Fruit fly (Drosophila melanogaster): ENCODE data around the gene Cpr65Aw.

Gene Cpr65Aw

DNA sequence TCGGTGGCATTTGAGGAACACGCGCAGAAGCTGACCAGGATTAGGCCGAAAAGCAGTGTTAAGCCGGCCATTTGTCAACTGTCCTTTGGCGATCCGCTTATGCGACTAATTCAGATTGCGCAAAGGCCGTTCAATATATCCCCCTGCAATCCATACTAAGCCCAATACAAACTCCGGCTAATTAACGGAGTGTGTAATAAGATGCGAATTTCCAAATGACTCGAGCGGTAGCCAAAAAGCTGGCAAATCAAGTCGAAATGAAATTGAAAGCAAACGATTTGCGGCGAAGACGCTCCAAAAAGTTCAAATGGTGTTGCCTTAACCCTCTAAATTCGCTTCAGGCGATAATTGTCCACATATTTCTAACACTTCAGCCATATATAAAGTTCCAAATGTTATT, at the start of gene Cpr65Aw:
Gene Cpr65Aw (minus strand): TSS at position 101 of the 400 bp plus-strand sequence.
- no peak for TF ChIP-seq dsx (GFP tag; optimal IDR thresholded peaks at IDR 0.05; ENCODE audit: poor library complexity, severe bottlenecking)
- TF ChIP-seq pdm3 (GFP tag; optimal IDR thresholded peaks at IDR 0.05) = no peak
- no peak for TF ChIP-seq Hr39 (GFP tag; optimal IDR thresholded peaks at IDR 0.05)
- TF ChIP-seq CG4318 (GFP tag; optimal IDR thresholded peaks at IDR 0.05) = no peak
- TF ChIP-seq Eip93F (GFP tag; optimal IDR thresholded peaks at IDR 0.05) = no peak
- no peak for TF ChIP-seq Sox15 (GFP tag; optimal IDR thresholded peaks at IDR 0.05)
- no peak for TF ChIP-seq Met (GFP tag; optimal IDR thresholded peaks at IDR 0.05)
- no peak for TF ChIP-seq CG6276 (GFP tag; optimal IDR thresholded peaks at IDR 0.05)
- TF ChIP-seq salr (GFP tag; optimal IDR thresholded peaks at IDR 0.05) = no peak

DNA sequence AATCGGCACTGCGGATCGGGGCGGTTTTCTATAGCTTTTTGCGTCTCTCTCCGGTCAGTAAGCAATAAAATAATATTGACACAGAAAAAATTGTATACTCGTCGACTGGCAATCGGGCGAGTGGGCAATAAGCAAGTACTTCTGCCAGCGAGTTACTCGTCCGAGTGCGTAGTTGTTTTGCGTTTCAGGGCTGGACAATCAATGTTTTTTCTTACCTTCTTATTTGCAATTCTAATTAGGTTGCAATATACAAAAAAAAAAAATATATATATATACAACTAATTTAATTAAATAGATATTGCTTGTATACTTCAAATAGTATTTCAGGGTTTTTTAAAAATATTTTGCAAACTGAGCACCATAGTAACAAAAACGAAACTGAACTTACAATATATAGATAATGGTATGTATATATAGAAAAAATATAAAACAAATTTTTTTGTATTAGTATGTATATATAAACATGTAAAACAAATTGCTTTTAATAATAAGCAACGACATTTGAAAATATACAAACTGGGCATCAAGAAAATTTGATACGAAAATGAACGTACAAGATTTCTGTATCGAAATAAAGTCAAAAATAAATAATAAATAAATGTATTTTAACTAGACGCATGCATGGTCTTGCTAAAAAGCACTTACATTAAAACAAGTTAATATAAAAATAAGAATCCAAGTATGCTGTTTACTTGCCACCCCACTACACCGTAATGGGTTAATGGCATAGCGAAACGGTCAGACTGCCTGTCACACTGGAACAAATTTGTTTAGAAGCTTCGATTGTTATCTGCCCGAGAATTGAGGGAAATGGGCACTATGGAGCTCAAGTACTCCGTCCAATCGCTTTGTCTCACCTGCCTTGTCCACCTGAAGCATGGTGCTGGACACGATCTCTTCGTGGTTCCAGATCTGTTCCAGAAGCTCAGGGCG, 47.0 kb upstream of the Cpr65Aw start, which contains the start of the genes D19A and CG7386:
Gene D19A (minus strand): TSS at position 129 of the 933 bp plus-strand sequence.
Gene CG7386 (plus strand): TSS at position 751 of the 933 bp plus-strand sequence.
- TF ChIP-seq topi (GFP tag; optimal IDR thresholded peaks at IDR 0.05) = peak; percentile 50
- peak; percentile 21 for TF ChIP-seq CG1621 (tag; optimal IDR thresholded peaks at IDR 0.05)
- TF ChIP-seq CG8319 (GFP tag; optimal IDR thresholded peaks at IDR 0.05) = no peak
- peak; percentile 71 for TF ChIP-seq Hr39 (GFP tag; optimal IDR thresholded peaks at IDR 0.05)
- TF ChIP-seq CG31627 (GFP tag; optimal IDR thresholded peaks at IDR 0.05) = peak; percentile 69
- TF ChIP-seq CG9139 (GFP tag; optimal IDR thresholded peaks at IDR 0.05) = no peak
- peak; percentile 61 for TF ChIP-seq Eip78C (GFP tag)
- TF ChIP-seq esn (GFP tag; optimal IDR thresholded peaks at IDR 0.05) = peak; percentile 67
- peak; percentile 53; the same call in 2 of the 3 replicates for TF ChIP-seq eg (GFP tag; IDR thresholded peaks at IDR 0.05)
- peak in 1 of 2 experiments; percentile 40 for TF ChIP-seq salr (GFP tag; optimal IDR thresholded peaks at IDR 0.05)
- TF ChIP-seq CG15336 (GFP tag; IDR thresholded peaks at IDR 0.05) = peak; percentile 50
- TF ChIP-seq Lpt (GFP tag; optimal IDR thresholded peaks at IDR 0.05) = peak; percentile 10
- TF ChIP-seq Sox15 (GFP tag; optimal IDR thresholded peaks at IDR 0.05) = peak; percentile 20
- no peak for TF ChIP-seq Blimp-1 (GFP tag; optimal IDR thresholded peaks at IDR 0.05)
- TF ChIP-seq CG6792 (GFP tag; optimal IDR thresholded peaks at IDR 0.05) = peak; percentile 34
- peak; percentile 19 for TF ChIP-seq dsx (GFP tag; optimal IDR thresholded peaks at IDR 0.05; ENCODE audit: poor library complexity, severe bottlenecking)
- no peak for TF ChIP-seq Hr38 (GFP tag; optimal IDR thresholded peaks at IDR 0.05)
- no peak for TF ChIP-seq CG6854 (GFP tag; optimal IDR thresholded peaks at IDR 0.05)
- peak; percentile 46 for TF ChIP-seq Ets21C (GFP tag; optimal IDR thresholded peaks at IDR 0.05)
- TF ChIP-seq Eip75B (GFP tag; optimal IDR thresholded peaks at IDR 0.05) = no peak
- peak; percentile 89 for TF ChIP-seq svp (GFP tag)
- TF ChIP-seq Met (GFP tag; optimal IDR thresholded peaks at IDR 0.05) = peak; percentile 59
- TF ChIP-seq CG32006 (GFP tag; optimal IDR thresholded peaks at IDR 0.05) = peak; percentile 56
- no peak for TF ChIP-seq CG4318 (GFP tag; optimal IDR thresholded peaks at IDR 0.05)
- peak; percentile 42 for TF ChIP-seq acj6 (GFP tag; optimal IDR thresholded peaks at IDR 0.05)
- TF ChIP-seq CG7368 (GFP tag; optimal IDR thresholded peaks at IDR 0.05) = no peak
- peak; percentile 66 for TF ChIP-seq CG6163 (GFP tag; IDR thresholded peaks at IDR 0.05)
- TF ChIP-seq CG3919 (GFP tag; optimal IDR thresholded peaks at IDR 0.05) = peak; percentile 48
- TF ChIP-seq CG8632 (GFP tag; optimal IDR thresholded peaks at IDR 0.05) = peak; percentile 32
- peak; percentile 50 for TF ChIP-seq Sox14 (GFP tag; optimal IDR thresholded peaks at IDR 0.05)
- peak; percentile 69 for TF ChIP-seq pdm3 (GFP tag; optimal IDR thresholded peaks at IDR 0.05)
- peak; percentile 17 to 35 for TF ChIP-seq ss (GFP tag; optimal IDR thresholded peaks at IDR 0.05)
- TF ChIP-seq achi (GFP tag; optimal IDR thresholded peaks at IDR 0.05) = peak; percentile 56
- no peak for TF ChIP-seq CG6808 (GFP tag; optimal IDR thresholded peaks at IDR 0.05)
- TF ChIP-seq cyc (GFP tag; optimal IDR thresholded peaks at IDR 0.05) = peak; percentile 46
- peak; percentile 1 for TF ChIP-seq fd59A (GFP tag; optimal IDR thresholded peaks at IDR 0.05)
- TF ChIP-seq OdsH (GFP tag; optimal IDR thresholded peaks at IDR 0.05) = peak; percentile 37
- peak; percentile 42 for TF ChIP-seq Gug (GFP tag; IDR thresholded peaks at IDR 0.05)
- TF ChIP-seq Eip93F (GFP tag; optimal IDR thresholded peaks at IDR 0.05) = no peak
- peak; percentile 26 for TF ChIP-seq CG11902 (GFP tag; optimal IDR thresholded peaks at IDR 0.05)
- TF ChIP-seq net (GFP tag; optimal IDR thresholded peaks at IDR 0.05) = no peak
- TF ChIP-seq CG3032 (tag; optimal IDR thresholded peaks at IDR 0.05) = peak; percentile 42
- peak; percentile 11 for TF ChIP-seq Ets96B (tag; optimal IDR thresholded peaks at IDR 0.05)
- TF ChIP-seq Hr4 (GFP tag; optimal IDR thresholded peaks at IDR 0.05) = peak; percentile 49
- TF ChIP-seq CG11294 (GFP tag; IDR thresholded peaks at IDR 0.05) = no peak
- TF ChIP-seq CG6276 (GFP tag; optimal IDR thresholded peaks at IDR 0.05) = no peak
